Worm (Caenorhabditis elegans) whole organism, young adult: Measurements from ENCODE around the gene D1054.3.

Experiments used
- B0035.1 ChIP-seq: sonication (generic microtip); optimal IDR thresholded peaks from 2 replicates; lab custom pipeline; 2016; ENCODE audit warnings: missing genetic modification characterization, mild to moderate bottlenecking, missing compliant biosample characterization, missing genotype, missing genetic modification reagents
- F22D6.2 ChIP-seq: sonication (generic microtip); optimal IDR thresholded peaks from 2 replicates; lab custom pipeline; 2016; ENCODE audit warnings: mild to moderate bottlenecking, missing genetic modification characterization, missing compliant biosample characterization
- F57A8.1 ChIP-seq: fragments of 200-800 bp; sonication (Bioruptor generic); optimal IDR thresholded peaks from 2 replicates; lab custom pipeline; 2018; ENCODE audit warnings: mild to moderate bottlenecking, missing genetic modification characterization, moderate library complexity, missing compliant biosample characterization
- F57C9.4 ChIP-seq: sonication (generic microtip); optimal IDR thresholded peaks from 2 replicates; lab custom pipeline; 2017; ENCODE audit warnings: mild to moderate bottlenecking, missing genetic modification characterization, missing compliant biosample characterization
- Y56A3A.18 ChIP-seq: fragments of 200-800 bp; sonication (Bioruptor generic); IDR thresholded peaks from 2 replicates; pipeline ENCODE4 v1.3.6; 2022; ENCODE audit warnings: missing genetic modification reagents, missing genetic modification characterization, missing compliant biosample characterization
- Y67H2A.10 ChIP-seq: fragments of 200-800 bp; sonication (Bioruptor generic); conservative IDR thresholded peaks from 2 replicates; pipeline ENCODE4 v1.3.6; 2022; ENCODE audit warnings: missing genetic modification reagents, missing genetic modification characterization, missing compliant biosample characterization
- aptf-3 ChIP-seq: fragments of 200-800 bp; sonication (Bioruptor generic); IDR thresholded peaks from 2 replicates; pipeline ENCODE4 v1.3.6; 2022; ENCODE audit warnings: missing genetic modification characterization, missing compliant biosample characterization
- attf-3 ChIP-seq: fragments of 200-800 bp; sonication (Bioruptor generic); conservative IDR thresholded peaks from 2 replicates; pipeline ENCODE4 v1.3.6; 2022; ENCODE audit warnings: missing genetic modification reagents, missing genetic modification characterization, missing compliant biosample characterization
- attf-5 ChIP-seq: fragments of 200-800 bp; sonication (Bioruptor generic); optimal IDR thresholded peaks from 2 replicates; lab custom pipeline; 2018; ENCODE audit warnings: mild to moderate bottlenecking, missing genetic modification characterization, missing compliant biosample characterization
- cebp-1 ChIP-seq, 2 experiments: fragments of 200-800 bp in 1 of 2; sonication (Bioruptor generic) in 1 of 2; sonication (generic microtip) in 1 of 2; IDR thresholded peaks in 1 of 2; optimal IDR thresholded peaks in 1 of 2; 2 replicates each; pipeline versions ENCODE4 v1.3.6 to Lab custom; 2017 to 2022; ENCODE audit warnings: missing compliant biosample characterization in 2 of 2, missing genetic modification characterization in 2 of 2, mild to moderate bottlenecking in 1 of 2, missing genetic modification reagents in 1 of 2, moderate library complexity in 1 of 2
- ceh-79 ChIP-seq: sonication (generic microtip); optimal IDR thresholded peaks from 2 replicates; lab custom pipeline; 2017; ENCODE audit warnings: mild to moderate bottlenecking, missing genetic modification characterization, missing compliant biosample characterization
- dpl-1 ChIP-seq: fragments of 150-350 bp; optimal IDR thresholded peaks from 2 replicates; lab custom pipeline; 2014; ENCODE audit warnings: missing biosample characterization, missing genetic modification reagents, missing genetic modification characterization
- egrh-3 ChIP-seq: fragments of 200-800 bp; sonication (Bioruptor generic); IDR thresholded peaks from 2 replicates; pipeline ENCODE4 v1.3.6; 2022; ENCODE audit warnings: missing genetic modification reagents, missing genetic modification characterization, missing compliant biosample characterization
- hmg-1.2 ChIP-seq: fragments of 200-800 bp; sonication (Bioruptor generic); IDR thresholded peaks from 2 replicates; pipeline ENCODE4 v1.3.6; 2022; ENCODE audit warnings: missing genetic modification reagents, missing genetic modification characterization, missing compliant biosample characterization
- hmg-20 ChIP-seq: fragments of 200-800 bp; sonication (Bioruptor generic); IDR thresholded peaks from 2 replicates; pipeline ENCODE4 v1.3.6; 2022; ENCODE audit warnings: missing genetic modification reagents, missing genetic modification characterization, missing compliant biosample characterization
- hsf-1 ChIP-seq: fragments of 200-800 bp; sonication (Bioruptor generic); IDR thresholded peaks from 2 replicates; pipeline ENCODE4 v1.3.6; 2022; ENCODE audit warnings: missing genetic modification reagents, missing genetic modification characterization, missing compliant biosample characterization
- lsy-27 ChIP-seq: sonication (generic microtip); optimal IDR thresholded peaks from 2 replicates; lab custom pipeline; 2017; ENCODE audit warnings: missing genetic modification characterization, mild to moderate bottlenecking, missing compliant biosample characterization, antibody characterized with exemption, missing genotype, borderline replicate concordance; ENCODE audit not compliant: insufficient read depth
- mes-4 ChIP-seq: sonication (generic microtip); optimal IDR thresholded peaks from 2 replicates; lab custom pipeline; 2016; ENCODE audit warnings: missing genotype, missing genetic modification characterization, missing compliant biosample characterization
- nhr-27 ChIP-seq: fragments of 200-800 bp; sonication (Bioruptor generic); optimal IDR thresholded peaks from 2 replicates; lab custom pipeline; 2018; ENCODE audit warnings: mild to moderate bottlenecking, missing genetic modification characterization, moderate library complexity, missing compliant biosample characterization
- nhr-80 ChIP-seq: sonication (generic microtip); optimal IDR thresholded peaks from 2 replicates; lab custom pipeline; 2016; ENCODE audit warnings: missing genetic modification characterization, missing compliant biosample characterization
- pbrm-1 ChIP-seq: fragments of 200-800 bp; sonication (Bioruptor generic); IDR thresholded peaks from 2 replicates; pipeline ENCODE4 v1.3.6; 2022; ENCODE audit warnings: missing genetic modification reagents, missing genetic modification characterization, missing compliant biosample characterization
- rec-8 ChIP-seq, 2 experiments: sonication (generic microtip); optimal IDR thresholded peaks; 2 replicates each; lab custom pipeline; 2016; ENCODE audit warnings: mild to moderate bottlenecking in 2 of 2, missing genetic modification characterization in 2 of 2, missing genetic modification reagents in 2 of 2, missing genotype in 2 of 2, missing biosample characterization in 1 of 2, missing compliant biosample characterization in 1 of 2, moderate library complexity in 1 of 2
- sdz-38 ChIP-seq: sonication (generic microtip); optimal IDR thresholded peaks from 2 replicates; lab custom pipeline; 2016; ENCODE audit warnings: missing genotype, missing genetic modification characterization, missing compliant biosample characterization
- snpc-4 ChIP-seq, 5 experiments: fragments of 150-350 bp in 1 of 5; sonication (generic microtip) in 4 of 5; optimal IDR thresholded peaks; 2 replicates each; lab custom pipeline; 2014 to 2018; ENCODE audit warnings: missing genetic modification characterization in 5 of 5, missing biosample characterization in 3 of 5, antibody characterized with exemption in 2 of 5, mild to moderate bottlenecking in 2 of 5, missing compliant biosample characterization in 2 of 5, missing genotype in 2 of 5, moderate library complexity in 2 of 5, missing genetic modification reagents in 1 of 5
- somi-1 ChIP-seq: fragments of 200-800 bp; sonication (Bioruptor generic); optimal IDR thresholded peaks from 2 replicates; lab custom pipeline; 2018; ENCODE audit warnings: mild to moderate bottlenecking, missing genetic modification characterization, missing compliant biosample characterization
- tlf-1 ChIP-seq: fragments of 200-800 bp; sonication (Bioruptor generic); optimal IDR thresholded peaks from 2 replicates; lab custom pipeline; 2018; ENCODE audit warnings: mild to moderate bottlenecking, missing genetic modification characterization, missing compliant biosample characterization
- unc-62 ChIP-seq: fragments of 150-350 bp; optimal IDR thresholded peaks from 2 replicates; lab custom pipeline; 2014; ENCODE audit warnings: missing biosample characterization, missing genetic modification reagents, missing genetic modification characterization
- zfh-2 ChIP-seq: fragments of 200-800 bp; sonication (Bioruptor generic); conservative IDR thresholded peaks from 2 replicates; pipeline ENCODE4 v1.3.6; 2022; ENCODE audit warnings: missing genetic modification reagents, missing genetic modification characterization, missing compliant biosample characterization
- ztf-28 ChIP-seq: fragments of 200-800 bp; sonication (Bioruptor generic); IDR thresholded peaks from 2 replicates; pipeline ENCODE4 v1.3.6; 2022; ENCODE audit warnings: missing genetic modification reagents, missing genetic modification characterization, missing compliant biosample characterization
- ztf-3 ChIP-seq: fragments of 200-800 bp; sonication (Bioruptor generic); optimal IDR thresholded peaks from 2 replicates; lab custom pipeline; 2018; ENCODE audit warnings: mild to moderate bottlenecking, missing genetic modification characterization, missing compliant biosample characterization

Gene D1054.3

DNA sequence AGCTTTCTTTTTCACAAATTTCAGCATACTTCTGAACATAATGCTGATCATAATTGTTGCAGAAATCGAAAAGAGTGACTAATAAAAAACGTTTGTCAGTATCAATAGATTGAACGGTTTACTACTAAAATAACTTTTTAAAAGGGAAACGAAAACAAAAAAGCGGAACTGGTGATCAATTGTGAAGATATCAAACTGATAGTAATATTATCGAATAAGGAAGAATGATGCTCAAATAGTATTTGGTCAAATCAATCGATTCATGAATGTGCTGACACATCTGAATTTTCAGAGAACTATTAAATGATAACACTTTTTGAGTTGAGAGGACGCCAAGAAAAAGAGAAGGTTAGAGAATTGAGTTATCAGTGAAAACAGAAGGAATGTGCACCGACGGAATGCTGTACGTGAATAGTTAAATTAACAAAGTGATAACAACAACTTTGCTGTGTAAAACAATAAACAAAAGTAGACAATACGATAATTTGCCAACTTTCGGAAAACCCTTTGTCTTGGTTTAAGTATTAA is 5.3 kb downstream of the D1054.3 start, which contains the start of gene D1054.5:
Gene D1054.5 (minus strand): TSS at position 51 of the 528 bp plus-strand sequence.
- TF ChIP-seq nhr-80 (tag; lab: Kevin White, UChicago) (peak; percentile 78), cebp-1 (GFP tag; IDR thresholded peaks at IDR 0.05; lab: Robert Waterston, UW) (no peak), cebp-1 (tag; optimal IDR thresholded peaks at IDR 0.05; lab: Kevin White, UChicago) (no peak)

DNA sequence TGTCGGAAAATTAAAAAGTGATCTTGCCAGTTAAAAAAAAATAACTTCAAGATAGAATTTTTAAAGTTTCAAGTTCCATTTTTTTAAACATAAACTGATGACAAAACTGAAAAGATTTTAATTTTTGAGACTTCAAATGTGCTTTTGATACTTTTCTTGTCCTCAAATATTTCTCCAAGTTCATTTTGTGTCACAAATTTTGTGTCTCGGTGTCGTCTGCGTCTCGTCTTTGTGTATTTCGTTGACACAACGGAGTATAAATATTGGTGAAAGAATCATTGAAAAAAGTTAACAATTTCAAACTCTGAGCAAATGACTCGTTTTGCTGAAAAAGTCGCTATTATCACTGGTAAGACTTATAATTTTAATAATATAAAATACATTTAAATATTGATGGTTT is 12.8 kb downstream of the D1054.3 start, which contains the start of gene D1054.8:
Gene D1054.8 (plus strand): TSS at position 301 of the 400 bp plus-strand sequence.
- TF ChIP-seq Y67H2A.10 (GFP tag; lab: Robert Waterston, UW): no peak
- no peak for TF ChIP-seq ztf-28 (GFP tag; lab: Robert Waterston, UW)
- no peak for TF ChIP-seq ceh-79
- no peak for TF ChIP-seq mes-4
- TF ChIP-seq ztf-3 (GFP tag; lab: Kevin White, UChicago): no peak
- TF ChIP-seq attf-3 (GFP tag; lab: Robert Waterston, UW): no peak
- TF ChIP-seq sdz-38 (tag; lab: Kevin White, UChicago): no peak
- no peak for TF ChIP-seq tlf-1 (GFP tag; lab: Kevin White, UChicago)
- no peak for TF ChIP-seq somi-1 (GFP tag; lab: Kevin White, UChicago)

DNA sequence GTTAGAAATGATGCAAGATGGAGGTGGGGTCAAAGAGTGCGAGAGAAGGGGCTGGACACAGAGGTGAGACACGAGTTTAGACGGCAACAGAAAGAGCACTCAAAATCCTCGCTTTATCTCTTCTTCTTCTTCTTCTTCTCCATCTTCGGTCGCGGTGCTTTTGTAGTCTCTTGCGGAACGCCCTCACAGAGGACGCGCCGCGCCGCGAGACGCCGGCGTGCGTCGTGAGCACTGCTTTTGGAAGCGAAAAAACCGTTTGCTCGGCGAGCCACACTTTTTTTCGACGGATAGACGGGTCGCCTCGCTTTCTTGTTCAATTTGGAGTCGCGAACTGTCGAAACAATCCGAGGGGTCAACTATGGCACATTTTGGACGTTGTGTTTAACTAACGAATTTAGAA is 19.7 kb downstream of the D1054.3 start, which contains the start of gene D1054.9:
Gene D1054.9 (minus strand): TSS at position 137 of the 400 bp plus-strand sequence.
- TF ChIP-seq zfh-2 (GFP tag; lab: Robert Waterston, UW) (peak; percentile 89), lsy-27 (tag; lab: Kevin White, UChicago) (no peak)
- TF ChIP-seq, all 124 proteins: peak for 1

- TF ChIP-seq F57A8.1 (GFP tag; lab: Kevin White, UChicago) (no peak), ztf-28 (GFP tag; lab: Robert Waterston, UW) (no peak), F57C9.4 (tag; lab: Kevin White, UChicago) (no peak), F22D6.2 (tag; lab: Kevin White, UChicago) (no peak), pbrm-1 (GFP tag; lab: Robert Waterston, UW) (no peak), attf-5 (no peak), ceh-79 (no peak), nhr-27 (tag; lab: Kevin White, UChicago) (no peak), hmg-20 (no peak), rec-8 (tag; optimal IDR thresholded peaks at IDR 0.05; lab: Kevin White, UChicago) (no peak), Y56A3A.18 (no peak), snpc-4 (GFP tag; optimal IDR thresholded peaks at IDR 0.05; lab: Kevin White, UChicago) (no peak), snpc-4 (tag; optimal IDR thresholded peaks at IDR 0.05; lab: Kevin White, UChicago) (no peak), hsf-1 (GFP tag; lab: Robert Waterston, UW) (no peak), egrh-3 (no peak), aptf-3 (GFP tag; lab: Robert Waterston, UW) (no peak), hmg-1.2 (GFP tag; lab: Robert Waterston, UW) (no peak), B0035.1 (tag; lab: Kevin White, UChicago) (no peak)
Observed at ce11 chrV:10792775-10793174, 21.5 kb downstream of the D1054.3 start, which contains the start of gene D1054.10. TSS of gene D1054.10 (minus strand) at chrV:10792875.

ce11 chrV:10793498-10793897 is 22.2 kb downstream of the D1054.3 start, which contains the start of gene ule-3:
TSS of gene ule-3 (plus strand) at chrV:10793798.
- TF ChIP-seq dpl-1 (GFP tag; lab: Kevin White, UChicago) (no peak), unc-62 (GFP tag; lab: Kevin White, UChicago) (no peak)
